Worm (Caenorhabditis elegans) whole organism, late embryonic: ENCODE results near the gene abf-6.

Source experiments
- C08G9.2 ChIP-seq: sonication (generic microtip); optimal IDR thresholded peaks from 2 replicates; lab custom pipeline; 2016; ENCODE audit warnings: mild to moderate bottlenecking, missing genetic modification characterization, moderate library complexity, missing compliant biosample characterization
- C38D4.7 ChIP-seq: fragments of 200-800 bp; sonication (Bioruptor generic); optimal IDR thresholded peaks from 2 replicates; lab custom pipeline; 2018; ENCODE audit warnings: mild to moderate bottlenecking, missing genetic modification characterization, moderate library complexity, missing compliant biosample characterization
- F13H6.1 ChIP-seq: sonication (generic microtip); optimal IDR thresholded peaks from 2 replicates; lab custom pipeline; 2016; ENCODE audit warnings: missing genetic modification characterization, missing compliant biosample characterization
- K02D7.2 ChIP-seq: sonication (generic microtip); optimal IDR thresholded peaks from 2 replicates; lab custom pipeline; 2017; ENCODE audit warnings: mild to moderate bottlenecking, missing genetic modification characterization, missing compliant biosample characterization
- T23F11.4 ChIP-seq: fragments of 200-800 bp; sonication (Bioruptor generic); optimal IDR thresholded peaks from 2 replicates; lab custom pipeline; 2018; ENCODE audit warnings: mild to moderate bottlenecking, missing genetic modification characterization, missing compliant biosample characterization
- ama-1 ChIP-seq: fragments of 150-350 bp; optimal IDR thresholded peaks from 2 replicates; lab custom pipeline; 2014
- ceh-14 ChIP-seq: sonication (generic microtip); optimal IDR thresholded peaks from 2 replicates; lab custom pipeline; 2016; ENCODE audit warnings: missing genotype, missing genetic modification characterization, missing compliant biosample characterization
- ceh-18 ChIP-seq: sonication (generic microtip); optimal IDR thresholded peaks from 2 replicates; lab custom pipeline; 2016; ENCODE audit warnings: missing genetic modification characterization, missing compliant biosample characterization
- ceh-19 ChIP-seq: fragments of 200-800 bp; sonication (Bioruptor generic); optimal IDR thresholded peaks from 2 replicates; lab custom pipeline; 2018; ENCODE audit warnings: mild to moderate bottlenecking, missing genetic modification characterization, missing compliant biosample characterization
- ceh-24 ChIP-seq: sonication (generic microtip); optimal IDR thresholded peaks from 2 replicates; lab custom pipeline; 2016; ENCODE audit warnings: mild to moderate bottlenecking, missing genetic modification characterization, missing compliant biosample characterization
- ceh-34 ChIP-seq: sonication (generic microtip); optimal IDR thresholded peaks from 2 replicates; lab custom pipeline; 2016; ENCODE audit warnings: mild to moderate bottlenecking, missing genetic modification characterization, missing compliant biosample characterization
- ceh-48 ChIP-seq: sonication (generic microtip); optimal IDR thresholded peaks from 2 replicates; lab custom pipeline; 2016; ENCODE audit warnings: missing genetic modification characterization, inconsistent platforms, missing compliant biosample characterization
- ceh-9 ChIP-seq: sonication (generic microtip); optimal IDR thresholded peaks from 2 replicates; lab custom pipeline; 2016; ENCODE audit warnings: mild to moderate bottlenecking, missing genetic modification characterization, inconsistent platforms, missing compliant biosample characterization
- dve-1 ChIP-seq: sonication (generic microtip); optimal IDR thresholded peaks from 2 replicates; lab custom pipeline; 2017; ENCODE audit warnings: antibody characterized with exemption, mild to moderate bottlenecking, missing genetic modification characterization, missing compliant biosample characterization
- elt-2 ChIP-seq: sonication (generic microtip); optimal IDR thresholded peaks from 2 replicates; lab custom pipeline; 2016; ENCODE audit warnings: missing genetic modification reagents, missing genetic modification characterization, missing compliant biosample characterization
- ets-4 ChIP-seq: sonication (generic microtip); optimal IDR thresholded peaks from 2 replicates; lab custom pipeline; 2016; ENCODE audit warnings: missing genetic modification characterization, missing compliant biosample characterization
- eyg-1 ChIP-seq: sonication (generic microtip); optimal IDR thresholded peaks from 2 replicates; lab custom pipeline; 2016; ENCODE audit warnings: missing genotype, missing genetic modification characterization, missing compliant biosample characterization
- fax-1 ChIP-seq: sonication (generic microtip); optimal IDR thresholded peaks from 2 replicates; lab custom pipeline; 2016; ENCODE audit warnings: missing genotype, missing genetic modification characterization, missing compliant biosample characterization
- gmeb-2 ChIP-seq: sonication (generic microtip); optimal IDR thresholded peaks from 2 replicates; lab custom pipeline; 2016; ENCODE audit warnings: missing genetic modification characterization, inconsistent platforms, missing compliant biosample characterization
- hlh-15 ChIP-seq: sonication (generic microtip); optimal IDR thresholded peaks from 2 replicates; lab custom pipeline; 2016; ENCODE audit warnings: missing genetic modification characterization, missing compliant biosample characterization
- hlh-30 ChIP-seq: sonication (generic microtip); optimal IDR thresholded peaks from 2 replicates; lab custom pipeline; 2017; ENCODE audit warnings: antibody characterized with exemption, missing genetic modification characterization, missing compliant biosample characterization; ENCODE audit not compliant: insufficient read depth
- lim-6 ChIP-seq: sonication (generic microtip); optimal IDR thresholded peaks from 2 replicates; lab custom pipeline; 2016; ENCODE audit warnings: missing genetic modification characterization, missing compliant biosample characterization
- lin-11 ChIP-seq: fragments of 200-800 bp; sonication (Bioruptor generic); optimal IDR thresholded peaks from 2 replicates; lab custom pipeline; 2018; ENCODE audit warnings: mild to moderate bottlenecking, missing genetic modification characterization, missing compliant biosample characterization
- mec-3 ChIP-seq: sonication (generic microtip); optimal IDR thresholded peaks from 2 replicates; lab custom pipeline; 2016; ENCODE audit warnings: borderline replicate concordance, missing genetic modification characterization, missing compliant biosample characterization
- nhr-11 ChIP-seq: fragments of 150-350 bp; optimal IDR thresholded peaks from 2 replicates; lab custom pipeline; 2014; ENCODE audit warnings: missing biosample characterization, missing genetic modification characterization
- npax-4 ChIP-seq: sonication (generic microtip); optimal IDR thresholded peaks from 2 replicates; lab custom pipeline; 2016; ENCODE audit warnings: missing genetic modification characterization, missing compliant biosample characterization
- odd-2 ChIP-seq: sonication (generic microtip); optimal IDR thresholded peaks from 2 replicates; lab custom pipeline; 2017; ENCODE audit warnings: antibody characterized with exemption, mild to moderate bottlenecking, missing genetic modification characterization, missing compliant biosample characterization
- pag-3 ChIP-seq: sonication (generic microtip); optimal IDR thresholded peaks from 2 replicates; lab custom pipeline; 2016; ENCODE audit warnings: missing compliant biosample characterization, missing genetic modification characterization, borderline replicate concordance
- pat-9 ChIP-seq: fragments of 200-800 bp; sonication (Bioruptor generic); optimal IDR thresholded peaks from 2 replicates; lab custom pipeline; 2018; ENCODE audit warnings: mild to moderate bottlenecking, missing genetic modification characterization, moderate library complexity, missing compliant biosample characterization
- pax-1 ChIP-seq: fragments of 150-350 bp; optimal IDR thresholded peaks from 2 replicates; lab custom pipeline; 2014; ENCODE audit warnings: missing biosample characterization, missing genetic modification characterization
- pha-2 ChIP-seq: sonication (generic microtip); optimal IDR thresholded peaks from 2 replicates; lab custom pipeline; 2017; ENCODE audit warnings: mild to moderate bottlenecking, missing genetic modification characterization, missing compliant biosample characterization
- pha-4 ChIP-seq: fragments of 150-350 bp; optimal IDR thresholded peaks from 2 replicates; lab custom pipeline; 2018; ENCODE audit warnings: missing biosample characterization, missing genetic modification reagents, missing genetic modification characterization
- rnt-1 ChIP-seq: sonication (generic microtip); optimal IDR thresholded peaks from 2 replicates; lab custom pipeline; 2016; ENCODE audit warnings: missing genetic modification characterization, missing compliant biosample characterization
- sdc-2 ChIP-seq: sonication (generic microtip); optimal IDR thresholded peaks from 2 replicates; lab custom pipeline; 2016; ENCODE audit warnings: missing genotype, missing genetic modification characterization, missing compliant biosample characterization
- sox-4 ChIP-seq: sonication (generic microtip); optimal IDR thresholded peaks from 2 replicates; lab custom pipeline; 2017; ENCODE audit warnings: mild to moderate bottlenecking, missing genetic modification characterization, inconsistent platforms, missing compliant biosample characterization
- syd-9 ChIP-seq: sonication (generic microtip); optimal IDR thresholded peaks from 2 replicates; lab custom pipeline; 2016; ENCODE audit warnings: mild to moderate bottlenecking, missing genetic modification characterization, moderate library complexity, missing compliant biosample characterization
- ttx-3 ChIP-seq: sonication (generic microtip); optimal IDR thresholded peaks from 2 replicates; lab custom pipeline; 2016; ENCODE audit warnings: missing genetic modification reagents, missing genetic modification characterization, missing compliant biosample characterization
- unc-3 ChIP-seq, 2 experiments: fragments of 200-800 bp in 1 of 2; sonication (Bioruptor generic) in 1 of 2; sonication (generic microtip) in 1 of 2; conservative IDR thresholded peaks in 1 of 2; optimal IDR thresholded peaks in 1 of 2; 2 replicates each; pipeline versions ENCODE4 v1.3.6 to Lab custom; 2016 to 2022; ENCODE audit warnings: missing compliant biosample characterization in 2 of 2, missing genetic modification characterization in 2 of 2, missing genetic modification reagents in 1 of 2
- zip-5 ChIP-seq: sonication (generic microtip); optimal IDR thresholded peaks from 2 replicates; lab custom pipeline; 2016; ENCODE audit warnings: missing genetic modification characterization, missing compliant biosample characterization

The abf-6 gene

DNA sequence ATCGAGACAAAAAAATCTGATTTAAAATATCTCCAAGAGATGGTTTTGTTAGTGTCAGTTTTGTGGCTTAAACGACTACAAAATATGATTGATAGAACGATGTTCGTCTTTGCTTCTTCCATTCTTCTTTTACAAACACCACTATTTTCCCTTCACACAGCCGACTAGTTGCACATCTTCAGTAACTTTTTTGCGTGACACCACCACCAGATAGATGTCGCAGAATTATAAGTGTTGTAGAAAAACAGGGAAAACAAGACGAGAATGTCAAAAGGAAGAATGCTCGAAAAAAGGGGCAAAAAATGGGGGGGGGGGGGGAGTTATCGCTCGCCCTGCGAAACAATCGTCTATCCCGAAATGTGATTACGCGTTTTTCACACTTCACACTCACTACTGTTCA lies 32.9 kb downstream of the abf-6 start:
- TF ChIP-seq elt-2: no peak
- TF ChIP-seq ceh-9 (tag; lab: Kevin White, UChicago): no peak
- no peak for TF ChIP-seq ceh-19 (GFP tag; lab: Kevin White, UChicago)
- TF ChIP-seq ceh-48 (tag; lab: Kevin White, UChicago): no peak
- no peak for TF ChIP-seq odd-2 (tag; lab: Kevin White, UChicago)
- no peak for TF ChIP-seq sdc-2 (tag; lab: Kevin White, UChicago)
- TF ChIP-seq npax-4 (tag; lab: Kevin White, UChicago): no peak

ce11 chrX:12827741-12828408 lies 34.0 kb downstream of the abf-6 start:
- TF ChIP-seq hlh-30 (tag; lab: Kevin White, UChicago): no peak
- no peak for TF ChIP-seq hlh-15
- no peak for TF ChIP-seq pax-1 (tag; lab: Kevin White, UChicago)
- TF ChIP-seq ceh-24 (tag; lab: Kevin White, UChicago): no peak
- TF ChIP-seq ceh-14: no peak
- TF ChIP-seq pha-2 (tag; lab: Kevin White, UChicago): no peak
- TF ChIP-seq nhr-11: no peak
- no peak for TF ChIP-seq lin-11
- no peak for TF ChIP-seq pag-3 (tag; lab: Kevin White, UChicago)
- no peak for TF ChIP-seq T23F11.4 (GFP tag; lab: Kevin White, UChicago)
- TF ChIP-seq sox-4 (tag; lab: Kevin White, UChicago): no peak
- TF ChIP-seq C38D4.7 (GFP tag; lab: Kevin White, UChicago): no peak
- no peak for TF ChIP-seq pat-9 (tag; lab: Kevin White, UChicago)
- no peak for TF ChIP-seq zip-5 (tag; lab: Kevin White, UChicago)
- no peak for TF ChIP-seq odd-2 (tag; lab: Kevin White, UChicago)
- TF ChIP-seq, all 69 proteins: peak for 0

- TF ChIP-seq pat-9 (tag; lab: Kevin White, UChicago): no peak
- no peak for TF ChIP-seq npax-4 (tag; lab: Kevin White, UChicago)
- TF ChIP-seq pha-2 (tag; lab: Kevin White, UChicago): no peak
- no peak for TF ChIP-seq lim-6 (tag; lab: Kevin White, UChicago)
- no peak for TF ChIP-seq C08G9.2
- no peak for TF ChIP-seq ets-4 (tag; lab: Kevin White, UChicago)
- no peak for TF ChIP-seq ttx-3
- no peak for TF ChIP-seq eyg-1 (tag; lab: Kevin White, UChicago)
- no peak for TF ChIP-seq nhr-11
Measured at ce11 chrX:12829055-12829454, 35.1 kb downstream of the abf-6 start.

- TF ChIP-seq elt-2: peak; percentile 35
- no peak for TF ChIP-seq sdc-2 (tag; lab: Kevin White, UChicago)
Measured at ce11 chrX:12834848-12835247, 40.9 kb downstream of the abf-6 start.

DNA sequence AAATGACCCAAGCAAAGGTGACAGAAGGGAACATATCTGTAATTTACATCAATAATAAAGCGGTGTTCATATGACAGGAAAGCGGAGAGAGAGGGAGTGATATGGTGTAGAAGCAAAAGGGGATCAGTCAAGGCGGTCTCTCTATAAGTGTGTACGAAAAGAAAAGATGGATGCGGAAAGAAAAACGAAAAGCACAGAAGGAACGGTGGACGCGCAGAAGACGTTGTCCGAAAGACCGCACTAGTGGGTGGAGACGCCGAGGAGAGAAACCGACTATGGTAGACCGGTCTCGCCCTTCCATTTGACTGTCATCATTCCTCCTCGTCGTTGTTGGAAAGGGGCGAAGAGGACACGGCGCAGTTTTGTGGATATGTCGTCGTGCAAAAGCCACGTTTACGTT lies 49.1 kb downstream of the abf-6 start, which contains the start of gene C52G5.2:
Gene C52G5.2 (plus strand): TSS at position 301 of the 400 bp plus-strand sequence.
- TF ChIP-seq rnt-1: no peak
- no peak for TF ChIP-seq syd-9 (tag; lab: Kevin White, UChicago)
- no peak for TF ChIP-seq hlh-30 (tag; lab: Kevin White, UChicago)
- TF ChIP-seq C08G9.2: no peak
- no peak for TF ChIP-seq K02D7.2
- TF ChIP-seq sox-4 (tag; lab: Kevin White, UChicago): no peak
- TF ChIP-seq unc-3 (GFP tag; conservative IDR thresholded peaks at IDR 0.05; lab: Robert Waterston, UW): no peak
- TF ChIP-seq unc-3 (tag; optimal IDR thresholded peaks at IDR 0.05; lab: Kevin White, UChicago): no peak
- TF ChIP-seq dve-1 (tag; lab: Kevin White, UChicago): no peak
- no peak for TF ChIP-seq F13H6.1
- no peak for TF ChIP-seq ets-4 (tag; lab: Kevin White, UChicago)
- no peak for TF ChIP-seq pax-1 (tag; lab: Kevin White, UChicago)
- TF ChIP-seq ceh-48 (tag; lab: Kevin White, UChicago): no peak
- TF ChIP-seq gmeb-2 (tag; lab: Kevin White, UChicago): no peak
- TF ChIP-seq mec-3 (tag; lab: Kevin White, UChicago): no peak
- TF ChIP-seq ceh-18: no peak
- TF ChIP-seq fax-1 (tag; lab: Kevin White, UChicago): no peak
- TF ChIP-seq ama-1 (lab: Kevin White, UChicago): no peak
- no peak for TF ChIP-seq pha-4 (tag; lab: Kevin White, UChicago)
- no peak for TF ChIP-seq ceh-34 (tag; lab: Kevin White, UChicago)
- no peak for TF ChIP-seq ttx-3
